Worm (Caenorhabditis elegans) whole organism, mixed stage, embryonic: ENCODE measurements around the gene lido-1.
"Not testable (repeated sequence)": the region's sequence is repeated elsewhere in the genome, so short reads cannot be mapped to it uniquely, and the experiment has no call there.

ENCODE experiments used
- bed-3 ChIP-seq: fragments of 200-800 bp; sonication (Bioruptor generic); optimal IDR thresholded peaks from 3 replicates; lab custom pipeline; 2018; ENCODE audit warnings: mild to moderate bottlenecking, missing genetic modification characterization, moderate library complexity, missing compliant biosample characterization
- blmp-1 ChIP-seq: fragments of 150-350 bp; optimal IDR thresholded peaks from 2 replicates; lab custom pipeline; 2014; ENCODE audit warnings: missing biosample characterization, missing genetic modification characterization
- ceh-43 ChIP-seq: fragments of 200-800 bp; sonication (Bioruptor generic); optimal IDR thresholded peaks from 2 replicates; lab custom pipeline; 2018; ENCODE audit warnings: mild to moderate bottlenecking, missing genetic modification characterization, moderate library complexity, missing compliant biosample characterization
- ces-1 ChIP-seq: fragments of 150-350 bp; optimal IDR thresholded peaks from 2 replicates; lab custom pipeline; 2014; ENCODE audit warnings: missing biosample characterization, missing genetic modification reagents, missing genetic modification characterization
- cnd-1 ChIP-seq: fragments of 200-800 bp; sonication (Bioruptor generic); optimal IDR thresholded peaks from 2 replicates; lab custom pipeline; 2018; ENCODE audit warnings: mild to moderate bottlenecking, missing genetic modification characterization, missing compliant biosample characterization
- drap-1 ChIP-seq: fragments of 200-800 bp; sonication (Bioruptor generic); optimal IDR thresholded peaks from 3 replicates; lab custom pipeline; 2018; ENCODE audit warnings: mild to moderate bottlenecking, missing genetic modification characterization, missing compliant biosample characterization
- elt-1 ChIP-seq: sonication (generic microtip); optimal IDR thresholded peaks from 2 replicates; lab custom pipeline; 2017; ENCODE audit warnings: missing genetic modification characterization, mild to moderate bottlenecking, missing compliant biosample characterization, antibody characterized with exemption, moderate library complexity, borderline replicate concordance; ENCODE audit not compliant: insufficient read depth
- elt-3 ChIP-seq: fragments of 150-350 bp; optimal IDR thresholded peaks from 2 replicates; lab custom pipeline; 2014; ENCODE audit warnings: missing biosample characterization, missing genetic modification characterization
- flh-1 ChIP-seq: fragments of 200-800 bp; sonication (Bioruptor generic); optimal IDR thresholded peaks from 2 replicates; lab custom pipeline; 2018; ENCODE audit warnings: mild to moderate bottlenecking, missing genetic modification characterization, moderate library complexity, missing compliant biosample characterization
- ham-2 ChIP-seq: fragments of 200-800 bp; sonication (Bioruptor generic); optimal IDR thresholded peaks from 2 replicates; lab custom pipeline; 2018; ENCODE audit warnings: mild to moderate bottlenecking, missing genetic modification characterization, missing compliant biosample characterization
- hlh-1 ChIP-seq: fragments of 150-350 bp; optimal IDR thresholded peaks from 2 replicates; lab custom pipeline; 2014; ENCODE audit warnings: missing biosample characterization, missing genetic modification reagents, missing genetic modification characterization
- lin-13 ChIP-seq: fragments of 150-350 bp; optimal IDR thresholded peaks from 2 replicates; lab custom pipeline; 2014; ENCODE audit warnings: missing biosample characterization, missing genetic modification characterization
- lin-32 ChIP-seq: fragments of 200-800 bp; sonication (Bioruptor generic); optimal IDR thresholded peaks from 2 replicates; lab custom pipeline; 2018; ENCODE audit warnings: mild to moderate bottlenecking, missing genetic modification characterization, missing compliant biosample characterization
- lsy-2 ChIP-seq: fragments of 150-350 bp; optimal IDR thresholded peaks from 2 replicates; lab custom pipeline; 2014; ENCODE audit warnings: missing biosample characterization, missing genetic modification characterization
- mab-5 ChIP-seq: fragments of 150-350 bp; optimal IDR thresholded peaks from 2 replicates; lab custom pipeline; 2014; ENCODE audit warnings: missing biosample characterization, missing genetic modification characterization
- mep-1 ChIP-seq: fragments of 150-350 bp; optimal IDR thresholded peaks from 2 replicates; lab custom pipeline; 2017; ENCODE audit warnings: missing biosample characterization, missing genetic modification reagents, missing genetic modification characterization, inconsistent platforms
- mls-2 ChIP-seq: sonication (generic microtip); optimal IDR thresholded peaks from 2 replicates; lab custom pipeline; 2016; ENCODE audit warnings: mild to moderate bottlenecking, missing genetic modification characterization, moderate library complexity, missing compliant biosample characterization
- nhr-12 ChIP-seq: fragments of 150-350 bp; optimal IDR thresholded peaks from 2 replicates; lab custom pipeline; 2014; ENCODE audit warnings: missing biosample characterization, missing genetic modification characterization
- nhr-2 ChIP-seq: fragments of 150-350 bp; optimal IDR thresholded peaks from 2 replicates; lab custom pipeline; 2014; ENCODE audit warnings: missing biosample characterization, missing genetic modification characterization
- nhr-237 ChIP-seq: fragments of 150-350 bp; optimal IDR thresholded peaks from 2 replicates; lab custom pipeline; 2014; ENCODE audit warnings: missing biosample characterization, missing genetic modification characterization
- nhr-28 ChIP-seq: fragments of 150-350 bp; optimal IDR thresholded peaks from 2 replicates; lab custom pipeline; 2014; ENCODE audit warnings: missing biosample characterization, missing genetic modification characterization
- nhr-76 ChIP-seq: sonication (generic microtip); optimal IDR thresholded peaks from 2 replicates; lab custom pipeline; 2017; ENCODE audit warnings: missing biosample characterization, missing genetic modification characterization
- sem-2 ChIP-seq: fragments of 200-800 bp; sonication (Bioruptor generic); optimal IDR thresholded peaks from 2 replicates; lab custom pipeline; 2018; ENCODE audit warnings: mild to moderate bottlenecking, missing genetic modification characterization, missing compliant biosample characterization
- snpc-4 ChIP-seq: fragments of 150-350 bp; optimal IDR thresholded peaks from 2 replicates; lab custom pipeline; 2014; ENCODE audit warnings: missing biosample characterization, missing genetic modification characterization
- sptf-1 ChIP-seq: sonication (generic microtip); optimal IDR thresholded peaks from 2 replicates; lab custom pipeline; 2017; ENCODE audit warnings: mild to moderate bottlenecking, missing genetic modification characterization, moderate library complexity, missing compliant biosample characterization
- tbx-8 ChIP-seq: fragments of 200-800 bp; sonication (Bioruptor generic); optimal IDR thresholded peaks from 2 replicates; lab custom pipeline; 2018; ENCODE audit warnings: mild to moderate bottlenecking, missing genetic modification characterization, moderate library complexity, missing compliant biosample characterization
- unc-120 ChIP-seq: sonication (generic microtip); optimal IDR thresholded peaks from 2 replicates; lab custom pipeline; 2017; ENCODE audit warnings: missing genetic modification characterization, missing compliant biosample characterization; ENCODE audit not compliant: poor library complexity, severe bottlenecking
- unc-39 ChIP-seq: fragments of 150-350 bp; optimal IDR thresholded peaks from 2 replicates; lab custom pipeline; 2014; ENCODE audit warnings: missing biosample characterization, missing genetic modification characterization
- unc-62 ChIP-seq: fragments of 150-350 bp; optimal IDR thresholded peaks from 2 replicates; lab custom pipeline; 2014; ENCODE audit warnings: missing biosample characterization, missing genetic modification reagents, missing genetic modification characterization
- zip-8 ChIP-seq: fragments of 150-350 bp; optimal IDR thresholded peaks from 2 replicates; lab custom pipeline; 2014; ENCODE audit warnings: missing biosample characterization, missing genetic modification characterization
- ztf-11 ChIP-seq: fragments of 150-350 bp; optimal IDR thresholded peaks from 2 replicates; lab custom pipeline; 2014; ENCODE audit warnings: missing biosample characterization, missing genetic modification characterization

The lido-1 gene

DNA sequence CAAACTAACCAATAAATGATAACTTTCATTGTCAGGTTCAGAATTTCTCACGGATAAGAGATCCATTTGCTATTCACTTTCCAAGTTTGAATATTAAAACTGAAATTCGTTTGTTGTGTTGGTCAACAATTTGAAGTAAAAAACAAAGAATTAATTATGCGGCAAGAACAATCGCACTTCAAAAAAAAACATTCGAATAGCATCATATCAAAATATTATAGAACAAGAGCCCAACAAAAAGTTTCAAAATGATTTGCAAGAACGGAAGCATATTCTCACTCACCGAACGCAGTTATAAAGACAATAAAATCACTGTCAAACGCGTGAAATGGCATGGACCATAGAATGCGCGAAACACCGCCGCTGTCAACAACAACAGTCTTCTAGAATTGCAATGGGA is 38.1 kb upstream of the lido-1 start, which contains the start of gene K09E3.7:
Gene K09E3.7 (minus strand): TSS at position 101 of the 400 bp plus-strand sequence.
- no peak for TF ChIP-seq lin-32
- no peak for TF ChIP-seq unc-39 (tag; lab: Kevin White, UChicago)
- TF ChIP-seq ceh-43 (GFP tag; lab: Kevin White, UChicago) = no peak
- no peak for TF ChIP-seq nhr-2 (tag; lab: Kevin White, UChicago)
- TF ChIP-seq lin-13 (tag; lab: Kevin White, UChicago) = no peak
- no peak for TF ChIP-seq drap-1 (GFP tag; lab: Kevin White, UChicago)

DNA sequence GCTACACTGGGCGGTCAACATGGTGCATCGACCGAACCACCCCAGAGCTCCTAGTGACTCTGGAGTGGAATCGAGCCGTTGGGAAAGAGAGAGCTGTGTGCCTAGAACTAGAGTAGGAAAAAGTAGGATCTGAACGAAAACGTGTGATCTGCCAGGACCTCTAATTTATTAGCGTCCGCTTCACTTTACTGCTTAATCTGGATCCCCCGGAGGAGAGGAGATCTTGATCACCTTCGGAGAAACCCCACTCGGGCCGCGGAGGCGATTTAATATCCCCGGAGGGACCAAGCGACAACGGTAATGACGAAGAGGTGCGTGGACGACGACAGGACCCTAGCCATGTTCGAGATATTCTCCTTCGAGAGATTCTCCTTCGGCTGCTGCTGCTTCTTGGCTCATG is 21.0 kb upstream of the lido-1 start, which contains the start of gene K09E3.2:
Gene K09E3.2 (plus strand): TSS at position 301 of the 400 bp plus-strand sequence.
- not testable (repeated sequence) for TF ChIP-seq nhr-12; snpc-4 (tag; lab: Kevin White, UChicago); elt-1 (tag; lab: Kevin White, UChicago)

DNA sequence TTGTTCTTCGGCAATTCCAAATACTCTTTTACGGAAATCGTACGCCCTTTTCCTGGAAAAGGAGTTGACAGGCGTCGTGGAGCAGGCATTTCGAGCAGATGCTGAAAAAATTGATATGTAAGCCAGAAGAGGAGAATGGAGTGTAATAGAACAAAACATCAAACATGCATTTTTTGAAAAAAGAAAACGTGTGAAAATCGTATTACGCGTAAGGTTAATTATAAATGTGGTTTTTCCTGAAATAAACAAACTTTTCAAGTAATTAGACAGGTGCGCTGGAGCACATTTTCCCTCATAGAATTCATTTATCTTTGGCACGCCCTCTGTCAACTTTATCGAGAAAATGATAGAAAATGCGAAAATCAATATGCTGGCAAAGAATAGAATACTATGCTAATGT is 18.7 kb upstream of the lido-1 start, which contains the start of gene lido-6:
Gene lido-6 (minus strand): TSS at position 101 of the 400 bp plus-strand sequence.
- TF ChIP-seq lsy-2 (tag; lab: Kevin White, UChicago) = no peak
- TF ChIP-seq lin-13 (tag; lab: Kevin White, UChicago) = no peak
- TF ChIP-seq nhr-237 (tag; lab: Kevin White, UChicago) = no peak
- TF ChIP-seq elt-1 (tag; lab: Kevin White, UChicago) = no peak
- no peak for TF ChIP-seq elt-3 (tag; lab: Kevin White, UChicago)
- no peak for TF ChIP-seq mls-2
- no peak for TF ChIP-seq nhr-28 (tag; lab: Kevin White, UChicago)
- TF ChIP-seq ceh-43 (GFP tag; lab: Kevin White, UChicago) = no peak

DNA sequence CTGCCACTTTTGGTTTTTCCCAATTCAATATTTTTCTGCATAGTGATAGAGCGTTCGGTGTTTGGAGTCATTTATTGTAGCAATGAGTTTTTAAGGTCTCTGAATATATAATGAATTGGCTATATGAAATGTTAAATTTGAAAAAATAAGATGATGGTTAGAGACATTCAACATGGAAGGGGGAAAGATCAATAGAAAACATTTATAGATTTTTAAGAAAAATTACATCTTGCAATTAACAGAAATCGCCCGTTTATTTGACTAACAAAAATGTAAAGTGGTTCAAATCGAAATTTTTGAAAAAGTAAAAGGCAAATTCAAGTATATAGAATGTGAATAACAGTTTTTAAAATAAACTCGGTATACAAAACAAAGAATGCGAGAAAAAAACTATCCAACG is 14.2 kb upstream of the lido-1 start, which contains the start of gene lido-5:
Gene lido-5 (minus strand): TSS at position 101 of the 400 bp plus-strand sequence.
- TF ChIP-seq flh-1 (GFP tag; lab: Kevin White, UChicago) (no peak), unc-39 (tag; lab: Kevin White, UChicago) (no peak), lin-32 (no peak), mep-1 (tag; lab: Kevin White, UChicago) (no peak)

DNA sequence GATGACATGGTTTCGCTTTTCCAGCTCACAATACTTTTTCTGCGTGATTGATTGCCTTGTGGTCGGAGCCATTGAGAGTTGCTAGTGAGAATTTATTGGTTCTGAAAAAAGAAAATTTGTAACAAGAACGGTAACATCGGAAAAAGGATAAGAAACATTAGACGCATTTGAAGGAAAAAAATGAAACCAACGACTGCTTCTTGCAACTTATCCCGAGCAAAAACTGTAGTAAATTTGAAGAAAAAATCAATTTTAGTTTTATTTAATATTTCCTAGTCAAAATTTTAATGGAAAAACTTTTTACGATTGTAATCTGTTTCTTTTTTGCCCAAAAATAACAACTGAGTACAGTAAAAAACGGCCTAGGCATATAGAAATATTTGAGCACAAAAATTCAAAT is 11.3 kb upstream of the lido-1 start, which contains the start of gene lido-4:
Gene lido-4 (minus strand): TSS at position 101 of the 400 bp plus-strand sequence.
- no peak for TF ChIP-seq lsy-2 (tag; lab: Kevin White, UChicago)
- TF ChIP-seq elt-1 (tag; lab: Kevin White, UChicago) = no peak
- no peak for TF ChIP-seq ham-2
- TF ChIP-seq lin-13 (tag; lab: Kevin White, UChicago) = no peak
- TF ChIP-seq unc-120 (tag; lab: Kevin White, UChicago) = no peak
- no peak for TF ChIP-seq nhr-76
- no peak for TF ChIP-seq zip-8 (tag; lab: Kevin White, UChicago)
- TF ChIP-seq sem-2 (GFP tag; lab: Kevin White, UChicago) = no peak
- no peak for TF ChIP-seq unc-62 (GFP tag; lab: Kevin White, UChicago)
- TF ChIP-seq bed-3 (GFP tag; lab: Kevin White, UChicago) = no peak
- no peak for TF ChIP-seq mab-5
- no peak for TF ChIP-seq mls-2
- no peak for TF ChIP-seq cnd-1
- no peak for TF ChIP-seq flh-1 (GFP tag; lab: Kevin White, UChicago)
- TF ChIP-seq ces-1 (GFP tag; lab: Kevin White, UChicago) = no peak
- TF ChIP-seq nhr-2 (tag; lab: Kevin White, UChicago) = no peak
- no peak for TF ChIP-seq sptf-1 (tag; lab: Kevin White, UChicago)
- TF ChIP-seq tbx-8 (GFP tag; lab: Kevin White, UChicago) = no peak
- no peak for TF ChIP-seq elt-3 (tag; lab: Kevin White, UChicago)
- no peak for TF ChIP-seq ztf-11 (tag; lab: Kevin White, UChicago)

DNA sequence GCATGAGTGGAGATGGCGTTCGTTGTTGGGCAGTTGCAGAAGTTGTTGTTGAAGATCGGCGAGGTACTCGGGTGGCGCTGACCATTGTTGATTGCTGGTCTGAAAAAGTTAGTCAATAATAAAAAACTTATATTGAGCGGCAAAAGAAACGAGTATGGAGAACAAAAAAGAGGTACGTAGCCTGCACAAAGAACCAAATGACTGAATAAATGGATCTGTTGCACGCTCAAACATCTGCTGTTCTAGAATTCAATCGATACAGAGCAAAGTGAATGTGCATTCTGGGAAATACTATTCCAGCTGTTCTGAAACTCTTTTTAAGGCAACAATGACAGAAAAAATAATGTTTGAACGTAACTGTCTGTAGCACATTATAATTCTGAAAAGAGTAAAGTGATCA is 4.3 kb upstream of the lido-1 start, which contains the start of gene lido-2:
Gene lido-2 (minus strand): TSS at position 101 of the 400 bp plus-strand sequence.
- no peak for TF ChIP-seq blmp-1 (tag; lab: Kevin White, UChicago)
- no peak for TF ChIP-seq hlh-1
